Fruit fly (Drosophila melanogaster): ENCODE measurements around the gene CG9117.

CG9117 gene

DNA sequence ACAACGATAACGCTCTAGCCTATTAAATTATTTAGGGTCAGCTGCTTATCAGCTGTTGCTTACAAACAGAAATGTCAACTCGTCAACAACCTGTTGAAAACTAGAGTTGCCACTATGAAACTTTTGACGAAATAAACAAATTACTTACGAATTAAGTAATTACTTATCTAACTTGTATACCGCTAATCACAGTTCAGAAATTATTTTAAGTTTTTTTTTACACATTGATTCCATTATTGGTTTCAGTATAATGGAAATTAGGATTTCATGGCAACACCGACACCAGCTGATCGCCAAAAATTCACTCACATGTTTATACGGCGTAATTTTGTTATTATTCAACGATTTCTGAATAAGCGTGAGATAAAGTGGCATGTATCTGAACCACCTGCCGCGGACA, at the start of gene CG9117, which contains the start of gene CG31643:
TSS of gene CG9117 (minus strand) at position 73 of the 400 bp plus-strand sequence.
TSS of gene CG31643 (plus strand) at position 288 of the 400 bp plus-strand sequence.
- TF ChIP-seq toe (GFP tag; optimal IDR thresholded peaks at IDR 0.05) (no peak), ovo (GFP tag; optimal IDR thresholded peaks at IDR 0.05) (peak; percentile 14), cnc (optimal IDR thresholded peaks at IDR 0.05) (peak in 1 of 2 experiments; percentile 17), CG12768 (GFP tag; optimal IDR thresholded peaks at IDR 0.05) (peak; percentile 66), kay (GFP tag; ENCODE audit: borderline replicate concordance) (no peak), CG11617 (GFP tag; optimal IDR thresholded peaks at IDR 0.05) (peak; percentile 81), cic (GFP tag; optimal IDR thresholded peaks at IDR 0.05) (peak; percentile 36), bab1 (GFP tag; optimal IDR thresholded peaks at IDR 0.05) (peak; percentile 90), Clk (GFP tag; optimal IDR thresholded peaks at IDR 0.05) (no peak), CG33017 (tag; optimal IDR thresholded peaks at IDR 0.05) (peak; percentile 62), CG5204 (GFP tag; optimal IDR thresholded peaks at IDR 0.05) (peak; percentile 49), CG7101 (tag; optimal IDR thresholded peaks at IDR 0.05) (peak; percentile 79), Crg-1 (GFP tag; optimal IDR thresholded peaks at IDR 0.05) (peak; percentile 66), tj (GFP tag; optimal IDR thresholded peaks at IDR 0.05) (peak; percentile 73), CG14711 (tag; optimal IDR thresholded peaks at IDR 0.05) (peak; percentile 100), pad (GFP tag; optimal IDR thresholded peaks at IDR 0.05) (peak; percentile 35), Hr96 (GFP tag; optimal IDR thresholded peaks at IDR 0.05) (peak; percentile 47), CG7045 (GFP tag; optimal IDR thresholded peaks at IDR 0.05) (peak; percentile 40), CG1620 (GFP tag; optimal IDR thresholded peaks at IDR 0.05) (no peak), Mnt (GFP tag; optimal IDR thresholded peaks at IDR 0.05) (peak; percentile 78)

DNA sequence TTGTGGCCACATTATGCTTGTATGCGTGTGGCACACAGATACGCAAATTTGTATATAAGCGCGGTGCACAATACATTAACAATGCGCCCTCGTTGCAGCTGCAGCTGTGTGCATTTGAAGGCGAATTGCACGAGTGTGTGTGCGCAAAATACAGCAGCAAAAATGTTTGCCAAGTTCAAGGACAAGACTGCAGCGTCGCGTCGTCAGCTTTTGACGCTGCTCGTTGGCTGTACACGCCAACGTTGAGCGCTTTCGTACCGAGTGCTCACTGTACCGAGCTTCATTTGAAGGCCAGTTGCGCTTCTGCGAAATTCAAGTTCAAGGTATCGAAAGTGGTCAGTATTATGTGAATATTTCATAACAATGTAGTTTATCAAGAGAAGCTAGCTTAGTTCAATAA, 49.1 kb upstream of the CG9117 start:
- TF ChIP-seq cnc (optimal IDR thresholded peaks at IDR 0.05): no peak
- TF ChIP-seq toe (GFP tag; optimal IDR thresholded peaks at IDR 0.05): no peak
- no peak for TF ChIP-seq bab1 (GFP tag; optimal IDR thresholded peaks at IDR 0.05)
- TF ChIP-seq Hr96 (GFP tag; optimal IDR thresholded peaks at IDR 0.05): no peak
- TF ChIP-seq cic (GFP tag; optimal IDR thresholded peaks at IDR 0.05): no peak
- TF ChIP-seq CG7101 (tag; optimal IDR thresholded peaks at IDR 0.05): no peak
- peak; percentile 20 for TF ChIP-seq CG12768 (GFP tag; optimal IDR thresholded peaks at IDR 0.05)
- TF ChIP-seq Crg-1 (GFP tag; optimal IDR thresholded peaks at IDR 0.05): no peak
- no peak for TF ChIP-seq CG11617 (GFP tag; optimal IDR thresholded peaks at IDR 0.05)
- peak; percentile 8 for TF ChIP-seq CG14711 (tag; optimal IDR thresholded peaks at IDR 0.05)
- peak; percentile 29 for TF ChIP-seq tj (GFP tag; optimal IDR thresholded peaks at IDR 0.05)
- no peak for TF ChIP-seq pad (GFP tag; optimal IDR thresholded peaks at IDR 0.05)

DNA sequence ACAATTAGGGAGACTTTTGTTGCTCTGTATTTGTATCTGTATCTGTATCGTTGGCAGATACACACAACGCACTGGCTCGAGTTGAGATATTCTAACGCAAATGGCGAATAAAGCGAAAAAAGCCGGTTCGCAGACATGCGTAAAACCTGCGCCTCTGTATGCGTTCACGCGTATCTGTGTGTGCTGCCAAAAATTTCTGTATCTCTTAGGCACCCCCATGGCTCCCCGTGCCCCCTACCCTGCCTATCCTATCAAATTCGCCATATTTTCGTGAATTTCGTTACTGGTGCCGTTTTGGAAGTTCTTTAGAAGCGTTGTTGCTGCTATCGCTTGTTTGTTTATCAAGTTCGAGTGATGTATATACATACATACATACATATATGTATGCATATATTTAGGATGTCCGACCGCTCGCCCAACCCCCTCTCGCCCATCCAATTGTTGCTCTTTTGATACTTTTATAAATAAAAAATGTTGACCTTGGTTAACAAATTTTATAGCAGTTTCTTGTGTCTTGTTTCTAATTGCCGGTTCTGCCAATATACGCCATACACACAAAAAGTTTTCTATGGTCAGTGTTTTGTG, 48.1 kb upstream of the CG9117 start:
- TF ChIP-seq CG33017 (tag; optimal IDR thresholded peaks at IDR 0.05) (no peak), kay (GFP tag; ENCODE audit: borderline replicate concordance) (no peak)

DNA sequence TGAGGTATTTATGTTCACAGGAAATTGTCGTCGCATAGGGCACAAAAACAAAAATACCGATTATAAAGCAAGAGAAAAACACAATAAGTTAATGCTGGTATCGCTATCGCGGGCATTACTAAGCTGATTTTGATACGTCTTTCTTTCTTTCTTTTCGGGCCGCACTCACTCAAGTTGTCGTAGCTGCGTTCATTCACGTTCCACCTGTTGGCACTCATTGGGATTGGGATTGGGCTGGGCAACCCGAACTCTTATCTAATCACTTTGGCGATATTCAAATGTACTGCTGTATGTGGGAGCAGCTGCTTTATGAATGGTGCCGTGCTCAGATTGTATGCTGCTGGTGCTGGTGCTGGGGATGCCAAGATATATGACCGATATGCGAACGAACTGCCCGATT, 47.0 kb upstream of the CG9117 start:
- TF ChIP-seq cic (GFP tag; optimal IDR thresholded peaks at IDR 0.05): peak; percentile 9
- TF ChIP-seq CG1620 (GFP tag; optimal IDR thresholded peaks at IDR 0.05): no peak
- TF ChIP-seq cnc (optimal IDR thresholded peaks at IDR 0.05): peak in 1 of 2 experiments; percentile 55

DNA sequence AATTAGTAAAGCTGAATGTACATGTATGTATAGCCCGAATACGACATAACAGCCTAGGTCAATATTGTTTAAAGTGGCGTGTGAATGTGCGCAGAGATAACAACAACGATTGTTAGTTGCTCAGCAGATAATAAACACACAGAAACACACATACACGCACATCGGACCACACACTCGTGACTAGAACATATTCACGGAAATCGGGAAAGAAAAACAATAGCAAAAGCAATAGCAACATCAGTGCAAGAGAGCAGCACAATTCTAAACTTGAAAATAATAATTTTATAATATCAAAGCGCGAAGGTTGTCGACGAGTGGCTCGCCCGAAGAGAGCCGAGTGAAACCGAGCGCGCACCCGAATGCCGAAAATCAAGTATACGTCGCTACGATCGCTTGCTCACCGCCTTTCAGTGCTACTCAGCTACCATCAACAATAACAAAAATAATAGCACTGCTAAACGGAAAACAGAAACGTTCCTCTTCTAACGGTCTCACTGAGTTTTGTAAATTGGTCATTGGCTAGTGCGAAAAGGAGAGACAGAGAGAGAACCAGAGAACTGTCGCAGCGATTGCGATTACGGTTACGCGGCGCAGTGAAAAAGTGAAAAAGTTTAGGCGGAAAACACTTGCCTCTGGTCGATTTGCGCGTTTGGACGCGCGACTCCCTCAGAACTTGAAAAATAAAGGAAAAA, 45.4 kb upstream of the CG9117 start:
- TF ChIP-seq cnc (optimal IDR thresholded peaks at IDR 0.05) (peak in 1 of 2 experiments; percentile 2), bab1 (GFP tag; optimal IDR thresholded peaks at IDR 0.05) (no peak), pad (GFP tag; optimal IDR thresholded peaks at IDR 0.05) (no peak), tj (GFP tag; optimal IDR thresholded peaks at IDR 0.05) (peak; percentile 65), kay (GFP tag; ENCODE audit: borderline replicate concordance) (peak; percentile 99), CG5204 (GFP tag; optimal IDR thresholded peaks at IDR 0.05) (no peak), CG1620 (GFP tag; optimal IDR thresholded peaks at IDR 0.05) (no peak), Clk (GFP tag; optimal IDR thresholded peaks at IDR 0.05) (no peak), CG7101 (tag; optimal IDR thresholded peaks at IDR 0.05) (peak; percentile 18), CG7045 (GFP tag; optimal IDR thresholded peaks at IDR 0.05) (peak; percentile 8), Crg-1 (GFP tag; optimal IDR thresholded peaks at IDR 0.05) (no peak), cic (GFP tag; optimal IDR thresholded peaks at IDR 0.05) (peak; percentile 96), CG33017 (tag; optimal IDR thresholded peaks at IDR 0.05) (peak; percentile 74), Hr96 (GFP tag; optimal IDR thresholded peaks at IDR 0.05) (peak; percentile 44), Mnt (GFP tag; optimal IDR thresholded peaks at IDR 0.05) (peak; percentile 69), CG12768 (GFP tag; optimal IDR thresholded peaks at IDR 0.05) (peak; percentile 90), CG11617 (GFP tag; optimal IDR thresholded peaks at IDR 0.05) (peak; percentile 4), ovo (GFP tag; optimal IDR thresholded peaks at IDR 0.05) (peak; percentile 97), toe (GFP tag; optimal IDR thresholded peaks at IDR 0.05) (no peak), CG14711 (tag; optimal IDR thresholded peaks at IDR 0.05) (no peak)

- TF ChIP-seq cic (GFP tag; optimal IDR thresholded peaks at IDR 0.05) (peak; percentile 90), CG12768 (GFP tag; optimal IDR thresholded peaks at IDR 0.05) (peak; percentile 67), Mnt (GFP tag; optimal IDR thresholded peaks at IDR 0.05) (peak; percentile 6), toe (GFP tag; optimal IDR thresholded peaks at IDR 0.05) (no peak), cnc (optimal IDR thresholded peaks at IDR 0.05) (peak; percentile 64 to 95), CG5204 (GFP tag; optimal IDR thresholded peaks at IDR 0.05) (no peak), CG14711 (tag; optimal IDR thresholded peaks at IDR 0.05) (peak; percentile 21), Clk (GFP tag; optimal IDR thresholded peaks at IDR 0.05) (no peak), CG7101 (tag; optimal IDR thresholded peaks at IDR 0.05) (peak; percentile 5), tj (GFP tag; optimal IDR thresholded peaks at IDR 0.05) (peak; percentile 78), CG33017 (tag; optimal IDR thresholded peaks at IDR 0.05) (peak; percentile 50)
These were observed 44.5 kb upstream of the CG9117 start, which contains the start of gene Kr-h1 for dm6 chr2L:6082157-6082645. Gene Kr-h1, plus strand, starts transcription at chr2L:6082603.

All from whole organism, adult.